Worm (Caenorhabditis elegans): Measurements from ENCODE around the gene K08H2.5.

The K08H2.5 gene

DNA sequence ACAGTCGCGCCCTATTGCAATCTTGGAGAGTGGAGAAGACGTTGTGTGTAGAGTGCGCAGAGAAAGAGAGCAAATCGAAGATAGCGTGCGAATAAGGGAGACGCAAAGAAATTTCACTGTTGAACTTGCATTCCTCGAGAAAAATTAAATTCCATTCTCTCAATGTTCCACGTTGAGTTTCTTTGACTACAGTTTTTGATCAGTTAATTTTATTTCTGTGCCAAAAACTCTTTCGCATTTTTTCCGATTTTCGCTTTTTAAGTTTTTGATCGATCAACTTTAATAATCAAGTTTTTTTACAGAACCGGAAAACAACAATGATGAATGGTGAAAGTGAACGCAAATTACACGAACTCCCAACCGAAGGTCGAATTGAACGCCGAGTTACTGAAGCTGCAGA is 5.0 kb downstream of the K08H2.5 start, which contains the start of gene K08H2.3:
Gene K08H2.3, plus strand, starts transcription at position 301 of the 400 bp plus-strand sequence.
- TF ChIP-seq mdl-1 (tag; optimal IDR thresholded peaks at IDR 0.05) = no peak
- no peak for TF ChIP-seq ceh-28 (tag; optimal IDR thresholded peaks at IDR 0.05)
- TF ChIP-seq nhr-77 (tag; optimal IDR thresholded peaks at IDR 0.05) = no peak
- TF ChIP-seq spr-1 (tag; optimal IDR thresholded peaks at IDR 0.05) = no peak
- no peak for TF ChIP-seq dve-1 (tag; optimal IDR thresholded peaks at IDR 0.05; ENCODE audit: insufficient read depth)
- TF ChIP-seq spr-3 (GFP tag; optimal IDR thresholded peaks at IDR 0.05) = no peak
- no peak for TF ChIP-seq lin-29 (GFP tag; IDR thresholded peaks at IDR 0.05)
- TF ChIP-seq gei-8 (GFP tag; optimal IDR thresholded peaks at IDR 0.05) = no peak
- no peak for TF ChIP-seq lsy-2 (tag; optimal IDR thresholded peaks at IDR 0.05)
- TF ChIP-seq egl-27 (tag; optimal IDR thresholded peaks at IDR 0.05) = no peak
- TF ChIP-seq nhr-111 (GFP tag; optimal IDR thresholded peaks at IDR 0.05) = no peak
- no peak for TF ChIP-seq jun-1 (tag; optimal IDR thresholded peaks at IDR 0.05)
- no peak for TF ChIP-seq sdz-12 (GFP tag; optimal IDR thresholded peaks at IDR 0.05)
- TF ChIP-seq lin-1 (GFP tag; IDR thresholded peaks at IDR 0.05) = no peak
- no peak for TF ChIP-seq madf-5 (GFP tag; IDR thresholded peaks at IDR 0.05)
- TF ChIP-seq lim-7 (GFP tag; IDR thresholded peaks at IDR 0.05) = no peak

- TF ChIP-seq lsy-2 (tag; optimal IDR thresholded peaks at IDR 0.05) (no peak), zag-1 (tag; optimal IDR thresholded peaks at IDR 0.05) (no peak), Y5F2A.4 (GFP tag; optimal IDR thresholded peaks at IDR 0.05) (no peak), daf-16 (GFP tag; optimal IDR thresholded peaks at IDR 0.05) (no peak), daf-16 (tag; optimal IDR thresholded peaks at IDR 0.05) (no peak), spr-3 (GFP tag; optimal IDR thresholded peaks at IDR 0.05) (no peak), lin-39 (tag; optimal IDR thresholded peaks at IDR 0.05) (no peak), hmg-1.1 (GFP tag; IDR thresholded peaks at IDR 0.05) (no peak), aha-1 (tag) (peak; percentile 1)
Measured at ce11 chrX:13234879-13235278, 7.3 kb downstream of the K08H2.5 start, which contains the start of gene K08H2.2. Gene K08H2.2 (minus strand): TSS chrX:13234979.

DNA sequence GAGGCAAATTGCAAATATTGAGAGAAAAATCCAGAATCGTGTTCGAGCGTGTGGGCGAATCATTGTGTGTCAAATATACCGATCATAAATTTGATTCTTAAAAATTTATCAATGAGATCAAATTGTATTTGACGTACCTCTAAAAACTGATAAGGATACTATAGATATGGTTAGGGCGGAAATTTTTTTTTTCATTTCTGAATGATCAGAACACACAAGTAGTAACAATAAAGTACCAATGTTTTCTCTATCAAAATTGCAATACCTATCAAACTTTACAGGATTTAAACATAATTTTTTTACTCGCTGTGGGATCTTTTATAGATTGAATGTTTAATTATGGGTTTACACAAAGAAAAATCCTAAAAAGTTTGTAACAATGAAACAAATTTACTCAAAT is 9.9 kb downstream of the K08H2.5 start, which contains the start of gene bgnt-1.5:
Gene bgnt-1.5, minus strand, starts transcription at position 101 of the 400 bp plus-strand sequence.
- TF ChIP-seq aha-1 (tag) = peak; percentile 45
- TF ChIP-seq F49E8.2 (tag; optimal IDR thresholded peaks at IDR 0.05; ENCODE audit: borderline replicate concordance) = no peak

- TF ChIP-seq lin-13 (GFP tag; optimal IDR thresholded peaks at IDR 0.05) (no peak), ctbp-1 (GFP tag; IDR thresholded peaks at IDR 0.05) (no peak), mxl-2 (GFP tag; conservative IDR thresholded peaks at IDR 0.05) (no peak), F37D6.2 (tag; optimal IDR thresholded peaks at IDR 0.05) (no peak), zfp-2 (tag; optimal IDR thresholded peaks at IDR 0.05) (no peak), zip-11 (GFP tag; IDR thresholded peaks at IDR 0.05) (no peak), ZK546.5 (tag; optimal IDR thresholded peaks at IDR 0.05) (no peak), Y105C5A.15 (GFP tag; IDR thresholded peaks at IDR 0.05) (no peak), nhr-111 (GFP tag; optimal IDR thresholded peaks at IDR 0.05) (no peak), set-16 (GFP tag; IDR thresholded peaks at IDR 0.05) (no peak), unc-39 (tag; optimal IDR thresholded peaks at IDR 0.05) (no peak), snpc-4 (tag; optimal IDR thresholded peaks at IDR 0.05) (no peak)
Measured at ce11 chrX:13227778-13228177, 14.4 kb downstream of the K08H2.5 start.

DNA sequence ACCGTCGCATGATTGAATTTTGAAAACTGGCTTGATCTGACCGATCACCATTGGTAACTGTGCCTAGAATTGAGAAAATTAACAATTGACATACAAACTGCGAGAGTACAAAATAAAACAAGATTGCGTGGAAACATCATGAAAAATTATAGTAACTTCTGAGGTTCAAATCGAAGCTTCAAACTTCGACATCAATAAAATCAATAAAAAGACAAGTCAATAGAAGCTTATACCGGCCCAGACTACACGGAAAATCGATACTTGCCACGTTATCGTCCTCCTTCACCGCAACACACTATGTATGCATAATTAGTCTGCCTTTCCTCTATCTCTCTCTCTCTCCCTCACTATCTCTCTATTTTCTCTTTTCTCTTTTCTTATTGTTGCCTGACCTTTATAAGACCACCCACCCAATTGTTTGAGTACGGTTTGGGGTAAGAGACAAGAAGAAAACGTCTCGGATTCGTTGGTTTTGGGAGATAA is 15.5 kb downstream of the K08H2.5 start, which contains the start of gene skr-21:
Gene skr-21, minus strand, starts transcription at position 51 of the 483 bp plus-strand sequence.
- TF ChIP-seq ceh-28 (tag; optimal IDR thresholded peaks at IDR 0.05) (peak; percentile 64), lim-7 (GFP tag; IDR thresholded peaks at IDR 0.05) (no peak), nhr-6 (tag; optimal IDR thresholded peaks at IDR 0.05) (peak; percentile 32), ctbp-1 (GFP tag; IDR thresholded peaks at IDR 0.05) (no peak), dve-1 (tag; optimal IDR thresholded peaks at IDR 0.05; ENCODE audit: insufficient read depth) (peak; percentile 5)

Data from whole organism, L4 larva.